Worm (Caenorhabditis elegans): ENCODE data around the gene nhr-271.

Gene nhr-271

ce11 chrV:16621894-16622293 lies 41.6 kb upstream of the nhr-271 start (continued):
- TF ChIP-seq nhr-90 (tag; optimal IDR thresholded peaks at IDR 0.05) (no peak), mcd-1 (GFP tag; IDR thresholded peaks at IDR 0.05) (no peak; the same call in 1 of the 2 replicates), aptf-3 (GFP tag; IDR thresholded peaks at IDR 0.05) (no peak), Y53F4B.3 (GFP tag; IDR thresholded peaks at IDR 0.05) (no peak), ztf-18 (tag; optimal IDR thresholded peaks at IDR 0.05) (no peak), unc-130 (GFP tag; optimal IDR thresholded peaks at IDR 0.05) (no peak), F39B2.1 (GFP tag; IDR thresholded peaks at IDR 0.05) (no peak), rcor-1 (GFP tag; IDR thresholded peaks at IDR 0.05) (no peak), B0035.1 (tag; optimal IDR thresholded peaks at IDR 0.05) (no peak), T07F8.4 (tag; optimal IDR thresholded peaks at IDR 0.05) (no peak), bed-1 (GFP tag; IDR thresholded peaks at IDR 0.05) (no peak), madf-6 (GFP tag; IDR thresholded peaks at IDR 0.05) (no peak), D2030.7 (GFP tag; IDR thresholded peaks at IDR 0.05) (0 out of 2 replicates have a peak, but pooled peaks have one; percentile 30), mel-28 (tag; optimal IDR thresholded peaks at IDR 0.05; ENCODE audit: borderline replicate concordance) (no peak), rpc-1 (optimal IDR thresholded peaks at IDR 0.05) (peak; percentile 61), rpc-1 (tag; optimal IDR thresholded peaks at IDR 0.05) (peak; percentile 76), lag-1 (GFP tag; IDR thresholded peaks at IDR 0.05) (0 out of 2 replicates have a peak, but pooled peaks have one; percentile 43), efl-1 (GFP tag; optimal IDR thresholded peaks at IDR 0.05) (no peak), hmg-1.2 (GFP tag; IDR thresholded peaks at IDR 0.05) (peak; percentile 28; the same call in 1 of the 2 replicates), athp-1 (tag; optimal IDR thresholded peaks at IDR 0.05) (no peak), tbx-9 (tag; optimal IDR thresholded peaks at IDR 0.05; ENCODE audit: borderline replicate concordance) (no peak), hlh-12 (tag; optimal IDR thresholded peaks at IDR 0.05) (no peak), cebp-1 (GFP tag; IDR thresholded peaks at IDR 0.05) (no peak), cebp-1 (tag; optimal IDR thresholded peaks at IDR 0.05) (no peak), die-1 (tag; optimal IDR thresholded peaks at IDR 0.05) (peak; percentile 33), F33H1.4 (GFP tag; IDR thresholded peaks at IDR 0.05) (no peak)

- TF ChIP-seq nhr-80 (tag; optimal IDR thresholded peaks at IDR 0.05) = peak; percentile 22
- no peak for TF ChIP-seq snpc-1.1 (tag; optimal IDR thresholded peaks at IDR 0.05; ENCODE audit: insufficient read depth)
Observed at ce11 chrV:16620874-16621273, 40.5 kb upstream of the nhr-271 start, which contains the start of gene Y70C5A.3. Gene Y70C5A.3, minus strand, starts transcription at chrV:16620923.

- no peak for TF ChIP-seq hrde-1 (tag; optimal IDR thresholded peaks at IDR 0.05; ENCODE audit: borderline replicate concordance)
- TF ChIP-seq zim-3 (tag; optimal IDR thresholded peaks at IDR 0.05) = no peak
- TF ChIP-seq ccch-3 (GFP tag; optimal IDR thresholded peaks at IDR 0.05) = no peak
- no peak for TF ChIP-seq lin-54 (GFP tag; optimal IDR thresholded peaks at IDR 0.05)
- no peak for TF ChIP-seq ztf-26 (tag; optimal IDR thresholded peaks at IDR 0.05)
- no peak for TF ChIP-seq K12H6.12 (tag; optimal IDR thresholded peaks at IDR 0.05)
- no peak for TF ChIP-seq sptf-2 (GFP tag; optimal IDR thresholded peaks at IDR 0.05)
- TF ChIP-seq aptf-3 (GFP tag; IDR thresholded peaks at IDR 0.05) = no peak
- TF ChIP-seq madf-3 (GFP tag; IDR thresholded peaks at IDR 0.05) = no peak
- TF ChIP-seq fkh-3 (tag; optimal IDR thresholded peaks at IDR 0.05) = no peak
- no peak for TF ChIP-seq ceh-27 (GFP tag; optimal IDR thresholded peaks at IDR 0.05)
- TF ChIP-seq hsf-1 (GFP tag; IDR thresholded peaks at IDR 0.05) = no peak
- no peak for TF ChIP-seq mel-28 (tag; optimal IDR thresholded peaks at IDR 0.05; ENCODE audit: borderline replicate concordance)
- no peak for TF ChIP-seq let-607 (tag; optimal IDR thresholded peaks at IDR 0.05)
- TF ChIP-seq D2030.7 (GFP tag; IDR thresholded peaks at IDR 0.05) = no peak
- TF ChIP-seq attf-3 (GFP tag; conservative IDR thresholded peaks at IDR 0.05) = no peak
Observed at ce11 chrV:16617462-16617861, 37.1 kb upstream of the nhr-271 start, which contains the start of gene Y70C5A.4. Gene Y70C5A.4, plus strand, starts transcription at chrV:16617762.

All from whole organism, young adult.